Worm (Caenorhabditis elegans) whole organism, L4 larva: ENCODE data around the gene F10E7.2.

Source experiments
- F10B5.3 ChIP-seq: sonication (generic microtip); optimal IDR thresholded peaks from 2 replicates; lab custom pipeline; 2016; ENCODE audit warnings: mild to moderate bottlenecking, missing genetic modification characterization, missing compliant biosample characterization
- F49E8.2 ChIP-seq: sonication (generic microtip); optimal IDR thresholded peaks from 2 replicates; lab custom pipeline; 2016; ENCODE audit warnings: missing compliant biosample characterization, mild to moderate bottlenecking, missing genetic modification characterization, borderline replicate concordance
- T20F7.1 ChIP-seq: fragments of 200-800 bp; sonication (Bioruptor generic); optimal IDR thresholded peaks from 2 replicates; lab custom pipeline; 2018; ENCODE audit warnings: mild to moderate bottlenecking, missing genetic modification characterization, missing compliant biosample characterization
- Y75B8A.6 ChIP-seq: fragments of 200-800 bp; sonication (Bioruptor generic); IDR thresholded peaks from 2 replicates; pipeline ENCODE4 v1.3.6; 2022; ENCODE audit warnings: missing genetic modification reagents, missing genetic modification characterization, missing compliant biosample characterization
- ZK337.2 ChIP-seq: fragments of 200-800 bp; sonication (Bioruptor generic); IDR thresholded peaks from 2 replicates; pipeline ENCODE4 v1.3.6; 2022; ENCODE audit warnings: missing genetic modification reagents, missing genetic modification characterization, missing compliant biosample characterization
- ZK546.5 ChIP-seq, 2 experiments: sonication (generic microtip); optimal IDR thresholded peaks; 2 replicates each; lab custom pipeline; 2017; ENCODE audit warnings: missing biosample characterization in 2 of 2, missing genetic modification characterization in 2 of 2
- ceh-62 ChIP-seq: sonication (generic microtip); optimal IDR thresholded peaks from 2 replicates; lab custom pipeline; 2017; ENCODE audit warnings: missing biosample characterization, missing genetic modification characterization
- ces-1 ChIP-seq: fragments of 150-350 bp; sonication (generic microtip); optimal IDR thresholded peaks from 4 replicates; lab custom pipeline; 2014; ENCODE audit warnings: missing biosample characterization, missing genetic modification reagents, missing genetic modification characterization
- cey-2 ChIP-seq: sonication (generic microtip); optimal IDR thresholded peaks from 3 replicates; lab custom pipeline; 2017; ENCODE audit warnings: missing genetic modification characterization, mild to moderate bottlenecking, missing compliant biosample characterization, antibody characterized with exemption, borderline replicate concordance; ENCODE audit not compliant: insufficient read depth
- daf-12 ChIP-seq: fragments of 150-350 bp; optimal IDR thresholded peaks from 2 replicates; lab custom pipeline; 2014; ENCODE audit warnings: missing biosample characterization, missing genetic modification reagents, missing genetic modification characterization
- dmd-6 ChIP-seq: fragments of 200-800 bp; sonication (Bioruptor generic); IDR thresholded peaks from 2 replicates; pipeline ENCODE4 v1.3.6; 2022; ENCODE audit warnings: missing genetic modification reagents, missing genetic modification characterization, missing compliant biosample characterization
- dmd-8 ChIP-seq: fragments of 200-800 bp; sonication (Bioruptor generic); IDR thresholded peaks from 2 replicates; pipeline ENCODE4 v1.3.6; 2022; ENCODE audit warnings: missing genetic modification characterization, missing compliant biosample characterization
- dpl-1 ChIP-seq: fragments of 150-350 bp; optimal IDR thresholded peaks from 2 replicates; lab custom pipeline; 2014; ENCODE audit warnings: missing biosample characterization, missing genetic modification reagents, missing genetic modification characterization
- egl-43 ChIP-seq: fragments of 200-800 bp; sonication (Bioruptor generic); IDR thresholded peaks from 2 replicates; pipeline ENCODE4 v1.3.6; 2022; ENCODE audit warnings: missing genetic modification reagents, missing genetic modification characterization, missing compliant biosample characterization
- fos-1 ChIP-seq: fragments of 150-350 bp; optimal IDR thresholded peaks from 2 replicates; lab custom pipeline; 2014; ENCODE audit warnings: missing biosample characterization, missing genetic modification characterization
- gei-8 ChIP-seq: fragments of 200-800 bp; sonication (Bioruptor generic); optimal IDR thresholded peaks from 2 replicates; lab custom pipeline; 2018; ENCODE audit warnings: mild to moderate bottlenecking, missing genetic modification characterization, missing compliant biosample characterization
- hif-1 ChIP-seq, 2 experiments: sonication (generic microtip); optimal IDR thresholded peaks; 2 replicates each; lab custom pipeline; 2016 to 2017; ENCODE audit warnings: missing compliant biosample characterization in 2 of 2, missing genetic modification characterization in 2 of 2, missing genetic modification reagents in 2 of 2, missing genotype in 2 of 2, mild to moderate bottlenecking in 1 of 2
- hlh-11 ChIP-seq: fragments of 200-800 bp; sonication (Bioruptor generic); optimal IDR thresholded peaks from 2 replicates; lab custom pipeline; 2018; ENCODE audit warnings: mild to moderate bottlenecking, missing genetic modification characterization, missing compliant biosample characterization
- hmg-1.1 ChIP-seq: fragments of 200-800 bp; sonication (Bioruptor generic); IDR thresholded peaks from 2 replicates; pipeline ENCODE4 v1.3.6; 2022; ENCODE audit warnings: missing genetic modification reagents, missing genetic modification characterization, missing compliant biosample characterization
- jun-1 ChIP-seq: fragments of 150-350 bp; optimal IDR thresholded peaks from 2 replicates; lab custom pipeline; 2014; ENCODE audit warnings: missing biosample characterization, missing genetic modification reagents, missing genetic modification characterization
- lin-15B ChIP-seq: fragments of 150-350 bp; sonication (generic microtip); optimal IDR thresholded peaks from 3 replicates; lab custom pipeline; 2014; ENCODE audit warnings: missing biosample characterization, missing genetic modification characterization
- lsy-2 ChIP-seq, 2 experiments: fragments of 150-350 bp in 1 of 2; sonication (generic microtip) in 1 of 2; optimal IDR thresholded peaks; 2 replicates each; lab custom pipeline; 2014 to 2017; ENCODE audit warnings: missing biosample characterization in 2 of 2, missing genetic modification characterization in 2 of 2
- madf-5 ChIP-seq, 2 experiments: fragments of 200-800 bp; sonication (Bioruptor generic); IDR thresholded peaks; 2 replicates each; pipeline ENCODE4 v1.3.6; 2022; ENCODE audit warnings: missing compliant biosample characterization in 2 of 2, missing genetic modification characterization in 2 of 2
- mdt-29 ChIP-seq: fragments of 200-800 bp; sonication (Bioruptor generic); IDR thresholded peaks from 2 replicates; pipeline ENCODE4 v1.3.6; 2022; ENCODE audit warnings: missing genetic modification reagents, missing genetic modification characterization, missing compliant biosample characterization
- mes-2 ChIP-seq: sonication (generic microtip); optimal IDR thresholded peaks from 2 replicates; lab custom pipeline; 2016; ENCODE audit warnings: missing genotype, mild to moderate bottlenecking, missing genetic modification characterization, missing compliant biosample characterization; ENCODE audit not compliant: poor library complexity, severe bottlenecking
- mxl-3 ChIP-seq: fragments of 200-800 bp; sonication (Bioruptor generic); optimal IDR thresholded peaks from 2 replicates; lab custom pipeline; 2018; ENCODE audit warnings: mild to moderate bottlenecking, missing genetic modification characterization, missing compliant biosample characterization
- nhr-102 ChIP-seq: sonication (generic microtip); optimal IDR thresholded peaks from 2 replicates; lab custom pipeline; 2016; ENCODE audit warnings: mild to moderate bottlenecking, missing genetic modification characterization, moderate library complexity, missing compliant biosample characterization
- nhr-28 ChIP-seq: fragments of 150-350 bp; optimal IDR thresholded peaks from 2 replicates; lab custom pipeline; 2014; ENCODE audit warnings: missing biosample characterization, missing genetic modification characterization
- nhr-6 ChIP-seq: fragments of 150-350 bp; optimal IDR thresholded peaks from 2 replicates; lab custom pipeline; 2014; ENCODE audit warnings: missing biosample characterization, missing genetic modification characterization
- nhr-77 ChIP-seq: fragments of 150-350 bp; optimal IDR thresholded peaks from 2 replicates; lab custom pipeline; 2014; ENCODE audit warnings: missing biosample characterization, missing genetic modification characterization
- rbr-2 ChIP-seq: sonication (generic microtip); optimal IDR thresholded peaks from 2 replicates; lab custom pipeline; 2016; ENCODE audit warnings: missing genotype, missing genetic modification characterization, missing compliant biosample characterization
- saeg-2 ChIP-seq: fragments of 200-800 bp; sonication (Bioruptor generic); IDR thresholded peaks from 2 replicates; pipeline ENCODE4 v1.3.6; 2022; ENCODE audit warnings: missing genetic modification reagents, missing genetic modification characterization, missing compliant biosample characterization
- spr-1 ChIP-seq: sonication (generic microtip); optimal IDR thresholded peaks from 2 replicates; lab custom pipeline; 2016; ENCODE audit warnings: mild to moderate bottlenecking, missing genetic modification characterization, missing compliant biosample characterization
- spr-3 ChIP-seq: fragments of 200-800 bp; sonication (Bioruptor generic); optimal IDR thresholded peaks from 2 replicates; lab custom pipeline; 2018; ENCODE audit warnings: mild to moderate bottlenecking, missing genetic modification characterization, missing compliant biosample characterization
- tag-97 ChIP-seq: fragments of 200-800 bp; sonication (Bioruptor generic); IDR thresholded peaks from 2 replicates; pipeline ENCODE4 v1.3.6; 2022; ENCODE audit warnings: missing genetic modification characterization, missing compliant biosample characterization
- unc-39 ChIP-seq: sonication (generic microtip); optimal IDR thresholded peaks from 2 replicates; lab custom pipeline; 2017; ENCODE audit warnings: missing biosample characterization, missing genetic modification characterization
- unc-62 ChIP-seq, 3 experiments: fragments of 150-350 bp in 1 of 3; sonication (generic microtip); optimal IDR thresholded peaks in 2 of 3; peaks in 1 of 3; 1 replicate in 1 of 3; 2 replicates in 2 of 3; lab custom pipeline; 2014 to 2017; ENCODE audit warnings: missing biosample characterization in 3 of 3, missing genetic modification characterization in 3 of 3, missing genetic modification reagents in 3 of 3, missing genotype in 1 of 3
- vab-7 ChIP-seq: fragments of 200-800 bp; sonication (Bioruptor generic); IDR thresholded peaks from 2 replicates; pipeline ENCODE4 v1.3.6; 2022; ENCODE audit warnings: missing genetic modification reagents, missing genetic modification characterization, missing compliant biosample characterization
- zfp-2 ChIP-seq: sonication (generic microtip); optimal IDR thresholded peaks from 2 replicates; lab custom pipeline; 2016; ENCODE audit warnings: mild to moderate bottlenecking, missing genetic modification characterization, missing compliant biosample characterization

F10E7.2 gene

ce11 chrII:7100838-7101237 lies 21.2 kb upstream of the F10E7.2 start, which contains the start of gene mmaa-1 (continued):
- TF ChIP-seq jun-1 (tag; lab: Kevin White, UChicago), result no peak
- no peak for TF ChIP-seq tag-97
- no peak for TF ChIP-seq egl-43 (GFP tag; lab: Robert Waterston, UW)
- 0 out of 2 replicates have a peak, but pooled peaks have one; percentile 66 for TF ChIP-seq saeg-2 (GFP tag; lab: Robert Waterston, UW)
- TF ChIP-seq ZK546.5 (tag; optimal IDR thresholded peaks at IDR 0.05; lab: Kevin White, UChicago), result no peak
- TF ChIP-seq mdt-29 (GFP tag; lab: Robert Waterston, UW), result no peak
- TF ChIP-seq daf-12 (tag; lab: Kevin White, UChicago), result no peak
- no peak for TF ChIP-seq hmg-1.1
- no peak for TF ChIP-seq ZK337.2 (GFP tag; lab: Robert Waterston, UW)
- no peak for TF ChIP-seq mxl-3 (GFP tag; lab: Kevin White, UChicago)
- no peak for TF ChIP-seq nhr-77 (tag; lab: Kevin White, UChicago)
- TF ChIP-seq vab-7, result no peak
- TF ChIP-seq lin-15B (tag; lab: Kevin White, UChicago), result no peak
- no peak for TF ChIP-seq Y75B8A.6 (GFP tag; lab: Robert Waterston, UW)
- TF ChIP-seq spr-3 (GFP tag; lab: Kevin White, UChicago), result no peak
- TF ChIP-seq ces-1 (GFP tag; lab: Kevin White, UChicago), result no peak
- TF ChIP-seq mes-2 (tag; lab: Kevin White, UChicago), result no peak
- TF ChIP-seq ceh-62, result no peak
- no peak for TF ChIP-seq zfp-2
- no peak for TF ChIP-seq spr-1 (tag; lab: Kevin White, UChicago)
- TF ChIP-seq F10B5.3 (tag; lab: Kevin White, UChicago), result no peak

ce11 chrII:7102288-7102687 lies 19.8 kb upstream of the F10E7.2 start:
- TF ChIP-seq dpl-1 (GFP tag; lab: Kevin White, UChicago), result no peak
- no peak for TF ChIP-seq nhr-102 (tag; lab: Kevin White, UChicago)
- no peak for TF ChIP-seq unc-39 (tag; lab: Kevin White, UChicago)
- no peak for TF ChIP-seq cey-2
- peak in 1 of 2 experiments; percentile 99 for TF ChIP-seq hif-1 (tag; optimal IDR thresholded peaks at IDR 0.05; lab: Kevin White, UChicago)
- no peak for TF ChIP-seq F49E8.2 (tag; lab: Kevin White, UChicago)
- peak; percentile 16 for TF ChIP-seq hlh-11 (tag; lab: Kevin White, UChicago)
- peak; percentile 25 for TF ChIP-seq nhr-28 (tag; lab: Kevin White, UChicago)
- TF ChIP-seq T20F7.1 (GFP tag; lab: Kevin White, UChicago), result no peak
- no peak for TF ChIP-seq gei-8 (GFP tag; lab: Kevin White, UChicago)
- TF ChIP-seq fos-1 (tag; lab: Kevin White, UChicago), result no peak
- TF ChIP-seq dmd-6, result peak; percentile 41
- TF ChIP-seq dmd-8 (GFP tag; lab: Robert Waterston, UW), result no peak
- TF ChIP-seq F10B5.3 (tag; lab: Kevin White, UChicago), result no peak
- TF ChIP-seq lsy-2 (tag; optimal IDR thresholded peaks at IDR 0.05; lab: Kevin White, UChicago), result peak in 1 of 2 experiments; percentile 47
- peak; percentile 14; the same call in 1 of the 2 replicates for TF ChIP-seq hmg-1.1
- TF ChIP-seq ces-1 (GFP tag; lab: Kevin White, UChicago), result no peak
- no peak for TF ChIP-seq madf-5 (GFP tag; IDR thresholded peaks at IDR 0.05; lab: Robert Waterston, UW)
- no peak for TF ChIP-seq lin-15B (tag; lab: Kevin White, UChicago)
- no peak for TF ChIP-seq mdt-29 (GFP tag; lab: Robert Waterston, UW)
- TF ChIP-seq, all 104 proteins: peak for 6

- TF ChIP-seq nhr-6 (tag; lab: Kevin White, UChicago), result no peak
- peak in 1 of 2 experiments; percentile 93 for TF ChIP-seq unc-62 (GFP tag; optimal IDR thresholded peaks at IDR 0.05 in 1 of 2; lab: Kevin White, UChicago)
- TF ChIP-seq unc-62 (tag; optimal IDR thresholded peaks at IDR 0.05; lab: Kevin White, UChicago), result no peak
- TF ChIP-seq rbr-2 (tag; lab: Kevin White, UChicago), result no peak
- TF ChIP-seq, all 104 proteins: peak for 1
Measured at ce11 chrII:7103111-7103510, 18.9 kb upstream of the F10E7.2 start.
